Worm (Caenorhabditis elegans): ENCODE results near the gene nspb-4.
"Not testable (repeated sequence)": the region's sequence is repeated elsewhere in the genome, so short reads cannot be mapped to it uniquely, and the experiment has no call there.

ce11 chrIV:6594871-6595270, 3.1 kb upstream of the nspb-4 start, which contains the start of gene nspb-3:
- not testable (repeated sequence) for TF ChIP-seq him-1, W03F9.2, dao-5 (tag; optimal IDR thresholded peaks at IDR 0.05)

Data from whole organism, L4/young adult.